Fruit fly (Drosophila melanogaster) whole organism, embryonic: ENCODE data around the gene CG13623.

Source experiments
- B-H2 ChIP-seq: fragments of 200-800 bp; sonication (Bioruptor generic); optimal IDR thresholded peaks from 2 replicates; lab custom pipeline; 2018; ENCODE audit warnings: missing biosample characterization, mild to moderate bottlenecking, missing genetic modification characterization
- CG11085 ChIP-seq: fragments of 200-800 bp; sonication (Bioruptor generic); IDR thresholded peaks from 2 replicates; pipeline ENCODE4 v1.3.6; 2022; ENCODE audit warnings: missing biosample characterization, missing genetic modification characterization
- CG12236 ChIP-seq: fragments of 200-800 bp; sonication (Bioruptor generic); optimal IDR thresholded peaks from 2 replicates; lab custom pipeline; 2016; ENCODE audit warnings: missing biosample characterization, missing genetic modification characterization
- CG14441 ChIP-seq: fragments of 200-800 bp; sonication (Bioruptor generic); IDR thresholded peaks from 2 replicates; pipeline ENCODE4 v1.3.6; 2022; ENCODE audit warnings: missing biosample characterization, missing genetic modification characterization
- CG15011 ChIP-seq: fragments of 200-800 bp; sonication (Bioruptor generic); optimal IDR thresholded peaks from 3 replicates; lab custom pipeline; 2018; ENCODE audit warnings: missing biosample characterization, mild to moderate bottlenecking, missing genetic modification characterization
- CG1529 ChIP-seq: fragments of 200-800 bp; sonication (Bioruptor generic); optimal IDR thresholded peaks from 3 replicates; lab custom pipeline; 2018; ENCODE audit warnings: missing biosample characterization, missing genetic modification characterization
- CG15696 ChIP-seq: fragments of 200-800 bp; sonication (Bioruptor generic); optimal IDR thresholded peaks from 2 replicates; lab custom pipeline; 2019; ENCODE audit warnings: missing biosample characterization, mild to moderate bottlenecking, missing genetic modification characterization, moderate library complexity
- CG17385 ChIP-seq: fragments of 200-800 bp; sonication (Bioruptor generic); optimal IDR thresholded peaks from 3 replicates; lab custom pipeline; 2018; ENCODE audit warnings: missing biosample characterization, mild to moderate bottlenecking, missing genetic modification characterization
- CG1832 ChIP-seq: fragments of 200-800 bp; sonication (Bioruptor generic); optimal IDR thresholded peaks from 2 replicates; lab custom pipeline; 2017; ENCODE audit warnings: missing biosample characterization, mild to moderate bottlenecking, missing genetic modification characterization, inconsistent platforms
- CG2129 ChIP-seq: fragments of 200-800 bp; sonication (Bioruptor generic); IDR thresholded peaks from 2 replicates; pipeline ENCODE4 v1.3.6; 2022; ENCODE audit warnings: missing biosample characterization, missing genetic modification characterization; ENCODE audit not compliant: partially characterized antibody
- CG32532 ChIP-seq: fragments of 200-800 bp; sonication (Bioruptor generic); IDR thresholded peaks from 2 replicates; pipeline ENCODE4 v1.3.6; 2022; ENCODE audit warnings: missing biosample characterization, missing genetic modification characterization
- CG34224 ChIP-seq: fragments of 200-800 bp; sonication (Bioruptor generic); IDR thresholded peaks from 3 replicates; pipeline ENCODE4 v1.3.6; 2022; ENCODE audit warnings: missing biosample characterization, missing genetic modification characterization; ENCODE audit not compliant: partially characterized antibody
- CG4854 ChIP-seq: fragments of 200-800 bp; sonication (Bioruptor generic); optimal IDR thresholded peaks from 2 replicates; lab custom pipeline; 2016; ENCODE audit warnings: missing biosample characterization, missing genetic modification characterization, inconsistent platforms
- CG8281 ChIP-seq: fragments of 200-800 bp; sonication (Bioruptor generic); optimal IDR thresholded peaks from 2 replicates; lab custom pipeline; 2018; ENCODE audit warnings: missing biosample characterization, mild to moderate bottlenecking, missing genetic modification characterization, moderate library complexity
- CG8290 ChIP-seq, 3 experiments: fragments of 200-800 bp; sonication (Bioruptor generic); optimal IDR thresholded peaks; 2 replicates each; lab custom pipeline; 2016 to 2019; ENCODE audit warnings: missing biosample characterization in 3 of 3, missing genetic modification characterization in 3 of 3, mild to moderate bottlenecking in 2 of 3, moderate library complexity in 1 of 3
- CG9932 ChIP-seq: fragments of 200-800 bp; sonication (Bioruptor generic); IDR thresholded peaks from 2 replicates; pipeline ENCODE4 v1.3.6; 2022; ENCODE audit warnings: missing biosample characterization, missing genetic modification characterization
- Dad ChIP-seq: fragments of 200-800 bp; sonication (Bioruptor generic); optimal IDR thresholded peaks from 3 replicates; lab custom pipeline; 2016; ENCODE audit warnings: missing biosample characterization, missing genetic modification characterization
- Doc3 ChIP-seq: fragments of 200-800 bp; sonication (Bioruptor generic); IDR thresholded peaks from 3 replicates; pipeline ENCODE4 v1.3.6; 2022; ENCODE audit warnings: missing biosample characterization, missing genetic modification characterization; ENCODE audit not compliant: partially characterized antibody
- HLH4C ChIP-seq: fragments of 200-800 bp; sonication (Bioruptor generic); IDR thresholded peaks from 3 replicates; pipeline ENCODE4 v1.3.6; 2022; ENCODE audit warnings: missing biosample characterization, missing genetic modification characterization; ENCODE audit not compliant: partially characterized antibody
- HmgD ChIP-seq: fragments of 200-800 bp; sonication (Bioruptor generic); optimal IDR thresholded peaks from 3 replicates; lab custom pipeline; 2016; ENCODE audit warnings: missing biosample characterization, missing genetic modification characterization
- Hmr ChIP-seq: fragments of 200-800 bp; sonication (Bioruptor generic); optimal IDR thresholded peaks from 3 replicates; lab custom pipeline; 2017; ENCODE audit warnings: mild to moderate bottlenecking, missing biosample characterization, missing genetic modification reagents, missing genetic modification characterization
- Med ChIP-seq: fragments of 200-800 bp; sonication (Bioruptor generic); peaks from one replicate; lab custom pipeline; 2016; ENCODE audit warnings: missing biosample characterization, missing genetic modification characterization, mild to moderate bottlenecking, inconsistent platforms, moderate library complexity
- Mes4 ChIP-seq: fragments of 200-800 bp; sonication (Bioruptor generic); optimal IDR thresholded peaks from 2 replicates; lab custom pipeline; 2016; ENCODE audit warnings: missing biosample characterization, missing genetic modification characterization
- NfI ChIP-seq: fragments of 200-800 bp; sonication (Bioruptor generic); optimal IDR thresholded peaks from 3 replicates; lab custom pipeline; 2018; ENCODE audit warnings: missing biosample characterization, mild to moderate bottlenecking, missing genetic modification characterization, moderate library complexity
- PHDP ChIP-seq: fragments of 200-800 bp; sonication (Bioruptor generic); optimal IDR thresholded peaks from 3 replicates; lab custom pipeline; 2018; ENCODE audit warnings: missing biosample characterization, mild to moderate bottlenecking, missing genetic modification characterization, moderate library complexity
- TFAM ChIP-seq: fragments of 200-800 bp; sonication (Bioruptor generic); optimal IDR thresholded peaks from 2 replicates; lab custom pipeline; 2017; ENCODE audit warnings: missing biosample characterization, missing genetic modification characterization, inconsistent platforms
- bab2 ChIP-seq: fragments of 200-800 bp; sonication (Bioruptor generic); optimal IDR thresholded peaks from 2 replicates; lab custom pipeline; 2016; ENCODE audit warnings: missing biosample characterization, missing genetic modification characterization
- bsh ChIP-seq, 2 experiments: fragments of 200-800 bp; sonication (Bioruptor generic); optimal IDR thresholded peaks; 2 replicates each; lab custom pipeline; 2017 to 2018; ENCODE audit warnings: mild to moderate bottlenecking in 2 of 2, missing biosample characterization in 2 of 2, missing genetic modification characterization in 2 of 2, moderate library complexity in 1 of 2
- chm ChIP-seq: fragments of 200-800 bp; sonication (Bioruptor generic); IDR thresholded peaks from 2 replicates; pipeline ENCODE4 v1.3.6; 2022; ENCODE audit warnings: missing biosample characterization, missing genetic modification characterization
- dmrt99B ChIP-seq: fragments of 200-800 bp; sonication (Bioruptor generic); optimal IDR thresholded peaks from 2 replicates; lab custom pipeline; 2018; ENCODE audit warnings: missing biosample characterization, mild to moderate bottlenecking, missing genetic modification characterization, moderate library complexity
- fd102C ChIP-seq: fragments of 200-800 bp; sonication (Bioruptor generic); optimal IDR thresholded peaks from 2 replicates; lab custom pipeline; 2018; ENCODE audit warnings: missing biosample characterization, mild to moderate bottlenecking, missing genetic modification characterization, moderate library complexity
- fd64A ChIP-seq: fragments of 200-800 bp; sonication (Bioruptor generic); optimal IDR thresholded peaks from 3 replicates; lab custom pipeline; 2018; ENCODE audit warnings: missing biosample characterization, mild to moderate bottlenecking, missing genetic modification characterization
- ftz-f1 ChIP-seq: fragments of 200-800 bp; sonication (Bioruptor generic); optimal IDR thresholded peaks from 2 replicates; lab custom pipeline; 2016; ENCODE audit warnings: missing biosample characterization, missing genetic modification characterization
- hkb ChIP-seq, 2 experiments: fragments of 200-800 bp in 1 of 2; fragments of >200 bp in 1 of 2; sonication (Bioruptor generic) in 1 of 2; IDR thresholded peaks in 1 of 2; optimal IDR thresholded peaks in 1 of 2; 2 replicates each; pipeline versions ENCODE4 v1.3.6 to Lab custom; 2017 to 2022; ENCODE audit warnings: missing biosample characterization in 1 of 2, missing genetic modification characterization in 1 of 2
- ind ChIP-seq: fragments of 200-800 bp; sonication (Bioruptor generic); optimal IDR thresholded peaks from 3 replicates; lab custom pipeline; 2016; ENCODE audit warnings: missing biosample characterization, missing genetic modification characterization
- lmd ChIP-seq: fragments of 200-800 bp; sonication (Bioruptor generic); IDR thresholded peaks from 2 replicates; pipeline ENCODE4 v1.3.6; 2022; ENCODE audit warnings: missing biosample characterization, missing genetic modification characterization
- mld ChIP-seq: fragments of 200-800 bp; sonication (Bioruptor generic); IDR thresholded peaks from 3 replicates; pipeline ENCODE4 v1.3.6; 2022; ENCODE audit warnings: missing biosample characterization, missing genetic modification characterization; ENCODE audit not compliant: partially characterized antibody
- nerfin-2 ChIP-seq: fragments of 200-800 bp; sonication (Bioruptor generic); IDR thresholded peaks from 2 replicates; pipeline ENCODE4 v1.3.6; 2022; ENCODE audit warnings: missing biosample characterization, missing genetic modification characterization; ENCODE audit not compliant: partially characterized antibody
- onecut ChIP-seq: fragments of 200-800 bp; sonication (Bioruptor generic); IDR thresholded peaks from 2 replicates; pipeline ENCODE4 v1.3.6; 2022; ENCODE audit warnings: missing biosample characterization, missing genetic modification characterization
- pho ChIP-seq: fragments of 200-800 bp; sonication (Bioruptor generic); optimal IDR thresholded peaks from 2 replicates; lab custom pipeline; 2016; ENCODE audit warnings: missing biosample characterization, missing genetic modification characterization
- ro ChIP-seq: fragments of 200-800 bp; sonication (Bioruptor generic); IDR thresholded peaks from 2 replicates; pipeline ENCODE4 v1.3.6; 2022; ENCODE audit warnings: missing biosample characterization, missing genetic modification characterization
- stwl ChIP-seq: fragments of 200-800 bp; sonication (Bioruptor generic); optimal IDR thresholded peaks from 3 replicates; lab custom pipeline; 2018; ENCODE audit warnings: missing biosample characterization, mild to moderate bottlenecking, missing genetic modification characterization, moderate library complexity
- sug ChIP-seq: fragments of 200-800 bp; optimal IDR thresholded peaks from 2 replicates; lab custom pipeline; 2019; ENCODE audit warnings: missing biosample characterization, mild to moderate bottlenecking, missing genetic modification characterization, moderate library complexity
- trh ChIP-seq: fragments of 200-800 bp; sonication (Bioruptor generic); optimal IDR thresholded peaks from 2 replicates; lab custom pipeline; 2016; ENCODE audit warnings: missing biosample characterization, missing genetic modification characterization
- unpg ChIP-seq: fragments of 200-800 bp; sonication (Bioruptor generic); optimal IDR thresholded peaks from 3 replicates; lab custom pipeline; 2018; ENCODE audit warnings: missing biosample characterization, mild to moderate bottlenecking, missing genetic modification characterization, moderate library complexity
- vvl ChIP-seq: fragments of 200-800 bp; sonication (Bioruptor generic); IDR thresholded peaks from 2 replicates; pipeline ENCODE4 v1.3.6; 2022; ENCODE audit warnings: missing biosample characterization, missing genetic modification characterization
- yki ChIP-seq: fragments of >200 bp; optimal IDR thresholded peaks from 3 replicates; lab custom pipeline; 2018

CG13623 gene

DNA sequence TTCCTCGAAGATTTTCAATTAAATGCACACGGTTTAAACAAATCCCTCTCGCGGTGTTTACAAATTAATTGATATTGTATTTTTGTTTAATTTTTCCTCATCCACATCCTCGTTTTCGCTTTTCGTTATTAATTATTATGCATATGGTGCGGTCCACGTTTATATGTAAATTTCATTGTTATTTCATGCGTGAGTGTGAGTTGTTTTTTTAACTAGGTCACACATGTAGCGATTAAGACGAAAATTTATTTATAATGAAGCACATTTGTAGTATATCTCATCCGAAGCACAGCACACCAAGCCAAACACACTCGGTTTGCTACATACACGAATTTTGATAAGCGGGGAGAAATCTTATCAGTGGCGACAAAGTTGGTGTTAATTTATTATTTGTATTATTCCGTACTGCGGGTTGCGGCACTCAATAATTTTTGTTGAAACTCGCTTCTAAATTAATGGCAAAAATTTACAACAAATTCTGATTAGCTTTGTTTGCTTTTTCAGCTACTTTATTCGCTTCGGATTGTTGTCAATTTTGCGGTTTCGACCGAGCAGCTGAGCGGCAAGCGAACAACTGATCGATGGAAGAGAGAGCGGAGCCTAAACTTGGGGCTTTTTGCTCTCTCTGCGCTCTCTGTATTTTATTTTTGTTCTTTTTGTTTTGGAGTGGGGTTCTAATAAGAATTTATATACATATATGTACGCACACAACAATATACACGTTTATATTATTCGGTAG, 41.2 kb upstream of the CG13623 start (continued):
- TF ChIP-seq onecut (GFP tag; lab: Robert Waterston, UW): peak; percentile 59; the same call in 1 of the 2 replicates
- no peak for TF ChIP-seq ind (GFP tag; lab: Kevin White, UChicago)
- peak; percentile 77 for TF ChIP-seq Med (GFP tag; lab: Kevin White, UChicago)
- peak; percentile 19 for TF ChIP-seq CG17385 (GFP tag; lab: Kevin White, UChicago)
- no peak for TF ChIP-seq Doc3
- no peak for TF ChIP-seq CG15696
- TF ChIP-seq CG8281 (tag; lab: Kevin White, UChicago): no peak
- no peak for TF ChIP-seq Dad (GFP tag; lab: Kevin White, UChicago)
- TF ChIP-seq CG12236: no peak
- TF ChIP-seq CG15011: no peak
- TF ChIP-seq pho: no peak
- TF ChIP-seq nerfin-2: no peak
- TF ChIP-seq HLH4C (GFP tag; lab: Robert Waterston, UW): no peak
- TF ChIP-seq CG11085 (GFP tag; lab: Robert Waterston, UW): no peak
- 0 out of 3 replicates have a peak, but pooled peaks have one; percentile 13 for TF ChIP-seq mld (GFP tag; lab: Robert Waterston, UW)
- peak; percentile 27; the same call in 1 of the 2 replicates for TF ChIP-seq chm (GFP tag; lab: Robert Waterston, UW)
- TF ChIP-seq Mes4 (GFP tag; lab: Kevin White, UChicago): no peak
- TF ChIP-seq CG9932 (GFP tag; lab: Robert Waterston, UW): no peak
- TF ChIP-seq sug (tag; lab: Kevin White, UChicago): peak; percentile 67
- no peak for TF ChIP-seq ro (GFP tag; lab: Robert Waterston, UW)
- no peak for TF ChIP-seq NfI (GFP tag; lab: Kevin White, UChicago)
- TF ChIP-seq fd64A (GFP tag; lab: Kevin White, UChicago): no peak
- TF ChIP-seq HmgD: no peak
- TF ChIP-seq CG8290 (GFP tag; optimal IDR thresholded peaks at IDR 0.05; lab: Kevin White, UChicago): no peak
- peak in 1 of 2 experiments; percentile 47 for TF ChIP-seq CG8290 (tag; optimal IDR thresholded peaks at IDR 0.05; lab: Kevin White, UChicago)
- peak; percentile 17 for TF ChIP-seq B-H2 (GFP tag; lab: Kevin White, UChicago)
- no peak for TF ChIP-seq CG2129 (GFP tag; lab: Robert Waterston, UW)
- TF ChIP-seq CG4854 (GFP tag; lab: Kevin White, UChicago): no peak
- TF ChIP-seq dmrt99B (tag; lab: Kevin White, UChicago): no peak
- peak; percentile 70; the same call in 1 of the 2 replicates for TF ChIP-seq vvl (GFP tag; lab: Robert Waterston, UW)
- peak; percentile 7 for TF ChIP-seq ftz-f1
- no peak for TF ChIP-seq stwl (tag; lab: Kevin White, UChicago)
- no peak for TF ChIP-seq hkb (optimal IDR thresholded peaks at IDR 0.05; lab: Kevin White, UChicago)
- 0 out of 2 replicates have a peak, but pooled peaks have one; percentile 50 for TF ChIP-seq hkb (GFP tag; IDR thresholded peaks at IDR 0.05; lab: Robert Waterston, UW)
- TF ChIP-seq bab2 (GFP tag; lab: Kevin White, UChicago): no peak
- TF ChIP-seq CG34224 (GFP tag; lab: Robert Waterston, UW): peak; percentile 18; the same call in 1 of the 3 replicates
- TF ChIP-seq bsh (GFP tag; optimal IDR thresholded peaks at IDR 0.05; lab: Kevin White, UChicago): no peak
- TF ChIP-seq yki: peak; percentile 35
- TF ChIP-seq trh: no peak
- no peak for TF ChIP-seq CG1832 (GFP tag; lab: Kevin White, UChicago)
- peak; percentile 37 for TF ChIP-seq Hmr (GFP tag; lab: Kevin White, UChicago)
- TF ChIP-seq PHDP: no peak
- TF ChIP-seq fd102C (GFP tag; lab: Kevin White, UChicago): no peak
- TF ChIP-seq CG1529: no peak
- TF ChIP-seq unpg (GFP tag; lab: Kevin White, UChicago): no peak
- TF ChIP-seq TFAM (GFP tag; lab: Kevin White, UChicago): no peak
- TF ChIP-seq lmd (GFP tag; lab: Robert Waterston, UW): no peak
- TF ChIP-seq CG32532 (GFP tag; lab: Robert Waterston, UW): peak; percentile 49; the same call in 1 of the 2 replicates
- no peak for TF ChIP-seq CG14441 (GFP tag; lab: Robert Waterston, UW)
